Fruit fly (Drosophila melanogaster): Measurements from ENCODE around the gene Obp93a.

- TF ChIP-seq usp (GFP tag; optimal IDR thresholded peaks at IDR 0.05) (no peak), psq (GFP tag; optimal IDR thresholded peaks at IDR 0.05) (no peak), lola (GFP tag; optimal IDR thresholded peaks at IDR 0.05) (no peak), CG32264 (GFP tag; optimal IDR thresholded peaks at IDR 0.05) (no peak), h (GFP tag; optimal IDR thresholded peaks at IDR 0.05) (no peak), Hr78 (GFP tag; optimal IDR thresholded peaks at IDR 0.05) (no peak), woc (GFP tag; optimal IDR thresholded peaks at IDR 0.05) (no peak)
Observed at dm6 chr3R:21163318-21163828, 33.9 kb upstream of the Obp93a start, which contains the start of gene CG5810.

Data from whole organism, wandering third instar larva.